Fruit fly (Drosophila melanogaster): ENCODE data around the gene chico.

The chico gene

DNA sequence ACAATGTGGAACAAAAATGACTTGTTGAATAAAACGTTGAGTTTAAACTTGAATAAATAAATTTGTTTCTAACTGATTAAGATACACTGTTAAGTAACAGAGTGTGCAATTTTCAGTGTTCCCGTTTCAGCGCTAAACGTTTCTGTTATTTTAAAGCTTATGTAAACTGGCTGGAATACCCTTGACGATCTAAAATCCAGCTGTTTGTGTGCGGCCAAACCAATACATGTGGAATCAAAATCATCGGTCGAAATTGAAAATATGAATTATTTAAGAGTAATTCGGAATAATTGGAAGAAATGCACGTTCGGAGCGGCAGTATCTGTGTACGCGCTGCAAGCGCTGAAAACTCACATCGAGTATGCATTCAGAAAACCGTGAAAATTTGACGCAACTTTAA, 23.0 kb upstream of the chico start, which contains the start of gene Mulk (continued):
- TF ChIP-seq crp (GFP tag; optimal IDR thresholded peaks at IDR 0.05) (peak; percentile 0 to 84), CG18599 (GFP tag; optimal IDR thresholded peaks at IDR 0.05) (no peak), CG15073 (GFP tag; optimal IDR thresholded peaks at IDR 0.05) (no peak), cg (GFP tag; optimal IDR thresholded peaks at IDR 0.05) (peak; percentile 72), shn (GFP tag; optimal IDR thresholded peaks at IDR 0.05) (no peak), hbn (GFP tag; IDR thresholded peaks at IDR 0.05; ENCODE audit: partially characterized antibody) (peak; percentile 36; the same call in 1 of the 2 replicates), row (GFP tag; IDR thresholded peaks at IDR 0.05) (peak; percentile 14; the same call in 1 of the 3 replicates), ems (GFP tag; optimal IDR thresholded peaks at IDR 0.05) (no peak), Dll (GFP tag; IDR thresholded peaks at IDR 0.05; ENCODE audit: partially characterized antibody) (0 out of 4 replicates have a peak, but pooled peaks have one; percentile 29), MESR4 (GFP tag; optimal IDR thresholded peaks at IDR 0.05) (peak; percentile 23), Dek (tag; optimal IDR thresholded peaks at IDR 0.05) (no peak), lbe (GFP tag; optimal IDR thresholded peaks at IDR 0.05) (no peak), stwl (tag; optimal IDR thresholded peaks at IDR 0.05) (peak; percentile 36), CG4617 (GFP tag; optimal IDR thresholded peaks at IDR 0.05; ENCODE audit: borderline replicate concordance) (peak; percentile 5), CG7928 (GFP tag; optimal IDR thresholded peaks at IDR 0.05) (no peak), mirr (GFP tag; optimal IDR thresholded peaks at IDR 0.05) (no peak), YL-1 (GFP tag; optimal IDR thresholded peaks at IDR 0.05) (peak; percentile 29), zfh2 (GFP tag; optimal IDR thresholded peaks at IDR 0.05) (no peak), CG13296 (GFP tag; optimal IDR thresholded peaks at IDR 0.05) (no peak), CG30020 (tag; optimal IDR thresholded peaks at IDR 0.05) (peak; percentile 90), CG13624 (GFP tag; optimal IDR thresholded peaks at IDR 0.05) (no peak), C15 (GFP tag; IDR thresholded peaks at IDR 0.05) (no peak), CG17385 (GFP tag; optimal IDR thresholded peaks at IDR 0.05) (no peak), CG16813 (GFP tag; IDR thresholded peaks at IDR 0.05; ENCODE audit: partially characterized antibody) (no peak), CG34224 (GFP tag; IDR thresholded peaks at IDR 0.05; ENCODE audit: partially characterized antibody) (no peak), pzg (GFP tag; optimal IDR thresholded peaks at IDR 0.05) (peak; percentile 31), wek (GFP tag; optimal IDR thresholded peaks at IDR 0.05) (peak; percentile 98), MTF-1 (GFP tag; optimal IDR thresholded peaks at IDR 0.05; ENCODE audit: borderline replicate concordance) (no peak), Gsc (GFP tag; IDR thresholded peaks at IDR 0.05) (no peak), CG32772 (GFP tag; IDR thresholded peaks at IDR 0.05) (no peak), sens (GFP tag) (no peak), gro (GFP tag; optimal IDR thresholded peaks at IDR 0.05) (no peak), CG18011 (GFP tag; optimal IDR thresholded peaks at IDR 0.05) (no peak), Chrac-16 (GFP tag; optimal IDR thresholded peaks at IDR 0.05) (no peak), gfzf (GFP tag; optimal IDR thresholded peaks at IDR 0.05) (peak; percentile 9), jigr1 (GFP tag; IDR thresholded peaks at IDR 0.05) (no peak), CG10654 (GFP tag; optimal IDR thresholded peaks at IDR 0.05) (no peak), Jarid2 (GFP tag; optimal IDR thresholded peaks at IDR 0.05) (no peak), Xbp1 (GFP tag; optimal IDR thresholded peaks at IDR 0.05) (no peak), HmgZ (tag; optimal IDR thresholded peaks at IDR 0.05) (peak; percentile 10), CG1529 (GFP tag; optimal IDR thresholded peaks at IDR 0.05) (no peak), Fer3 (tag; optimal IDR thresholded peaks at IDR 0.05) (no peak), chinmo (GFP tag; IDR thresholded peaks at IDR 0.05; ENCODE audit: partially characterized antibody) (no peak), CG5180 (GFP tag; optimal IDR thresholded peaks at IDR 0.05) (peak; percentile 40), CG1603 (tag; optimal IDR thresholded peaks at IDR 0.05) (peak; percentile 95), CG34422 (GFP tag; IDR thresholded peaks at IDR 0.05) (0 out of 3 replicates have a peak, but pooled peaks have one; percentile 11), sima (GFP tag; optimal IDR thresholded peaks at IDR 0.05) (no peak)
